Worm (Caenorhabditis elegans): Measurements from ENCODE around the gene vhl-1.

The vhl-1 gene

ce11 chrX:11299642-11300307, 7.4 kb upstream of the vhl-1 start, which contains the start of the genes snrp-40.1 and F08G12.3:
snrp-40.1 (minus strand) TSS chrX:11299784.
F08G12.3 (plus strand) TSS chrX:11300257.
- TF ChIP-seq aly-2 (tag; optimal IDR thresholded peaks at IDR 0.05) = no peak
- no peak for TF ChIP-seq ztf-11 (tag; optimal IDR thresholded peaks at IDR 0.05)
- no peak for TF ChIP-seq nhr-67 (tag; optimal IDR thresholded peaks at IDR 0.05)
- TF ChIP-seq unc-39 (tag; optimal IDR thresholded peaks at IDR 0.05) = no peak
- TF ChIP-seq ama-1 (optimal IDR thresholded peaks at IDR 0.05) = no peak
- TF ChIP-seq fkh-2 (tag; optimal IDR thresholded peaks at IDR 0.05) = no peak
- no peak for TF ChIP-seq nhr-11 (tag; optimal IDR thresholded peaks at IDR 0.05)
- peak; percentile 12 for TF ChIP-seq fkh-10 (GFP tag; optimal IDR thresholded peaks at IDR 0.05)
- TF ChIP-seq sea-2 (GFP tag; optimal IDR thresholded peaks at IDR 0.05) = no peak
- TF ChIP-seq ceh-16 (tag; optimal IDR thresholded peaks at IDR 0.05) = no peak
- peak; percentile 34 for TF ChIP-seq lsy-12 (tag; optimal IDR thresholded peaks at IDR 0.05)
- no peak for TF ChIP-seq ceh-9 (tag; optimal IDR thresholded peaks at IDR 0.05)
- no peak for TF ChIP-seq ceh-82 (tag; optimal IDR thresholded peaks at IDR 0.05)
- peak; percentile 89 for TF ChIP-seq nhr-25 (tag; optimal IDR thresholded peaks at IDR 0.05)
- TF ChIP-seq elt-1 (tag; optimal IDR thresholded peaks at IDR 0.05) = peak; percentile 36
- TF ChIP-seq nhr-77 (tag; optimal IDR thresholded peaks at IDR 0.05) = no peak
- peak; percentile 71 for TF ChIP-seq pqm-1 (tag; optimal IDR thresholded peaks at IDR 0.05)
- TF ChIP-seq skn-1 (tag; optimal IDR thresholded peaks at IDR 0.05) = peak; percentile 45
- peak; percentile 40 for TF ChIP-seq nhr-43 (tag; optimal IDR thresholded peaks at IDR 0.05; ENCODE audit: poor library complexity, severe bottlenecking)
- peak; percentile 81 for TF ChIP-seq elt-2 (tag; optimal IDR thresholded peaks at IDR 0.05)
- no peak for TF ChIP-seq ztf-4 (tag; optimal IDR thresholded peaks at IDR 0.05)
- no peak for TF ChIP-seq ZK546.5 (tag; optimal IDR thresholded peaks at IDR 0.05)
- peak; percentile 77 for TF ChIP-seq lin-15B (tag; optimal IDR thresholded peaks at IDR 0.05)
- peak; percentile 91 for TF ChIP-seq hmg-11 (tag; optimal IDR thresholded peaks at IDR 0.05)
- no peak for TF ChIP-seq unc-62 (GFP tag; optimal IDR thresholded peaks at IDR 0.05)
- TF ChIP-seq nhr-12 (tag; optimal IDR thresholded peaks at IDR 0.05) = no peak
- peak; percentile 89 for TF ChIP-seq snpc-4 (tag; optimal IDR thresholded peaks at IDR 0.05)
- no peak for TF ChIP-seq daf-12 (tag; optimal IDR thresholded peaks at IDR 0.05)
- TF ChIP-seq eor-1 (tag; optimal IDR thresholded peaks at IDR 0.05) = no peak
- no peak for TF ChIP-seq nhr-76 (tag; optimal IDR thresholded peaks at IDR 0.05)
- no peak for TF ChIP-seq zag-1 (tag; optimal IDR thresholded peaks at IDR 0.05)
- peak; percentile 72 for TF ChIP-seq jun-1 (tag; optimal IDR thresholded peaks at IDR 0.05)
- TF ChIP-seq R02D3.7 (tag; optimal IDR thresholded peaks at IDR 0.05) = no peak
- TF ChIP-seq pha-4 (tag; optimal IDR thresholded peaks at IDR 0.05) = peak; percentile 93
- TF ChIP-seq mdl-1 (tag; optimal IDR thresholded peaks at IDR 0.05) = peak; percentile 36
- peak; percentile 87 for TF ChIP-seq nfya-1 (tag; optimal IDR thresholded peaks at IDR 0.05; ENCODE audit: insufficient read depth)
- TF ChIP-seq egl-27 (tag; optimal IDR thresholded peaks at IDR 0.05) = no peak
- TF ChIP-seq ceh-28 (tag; optimal IDR thresholded peaks at IDR 0.05) = peak; percentile 28
- TF ChIP-seq lin-39 (tag; optimal IDR thresholded peaks at IDR 0.05) = peak; percentile 89
- TF ChIP-seq elt-3 (tag; optimal IDR thresholded peaks at IDR 0.05) = peak in 1 of 3 experiments; percentile 7
- TF ChIP-seq nhr-237 (tag; optimal IDR thresholded peaks at IDR 0.05) = no peak
- peak; percentile 68 for TF ChIP-seq nhr-23 (tag; optimal IDR thresholded peaks at IDR 0.05)
- TF ChIP-seq egl-5 (tag; optimal IDR thresholded peaks at IDR 0.05) = peak; percentile 72
- TF ChIP-seq fos-1 (tag; optimal IDR thresholded peaks at IDR 0.05) = no peak
- TF ChIP-seq tbx-2 (tag; optimal IDR thresholded peaks at IDR 0.05) = peak; percentile 57

ce11 chrX:11305773-11306172, 1.4 kb upstream of the vhl-1 start, which contains the start of gene F08G12.1:
F08G12.1 (minus strand) TSS chrX:11305873.
- TF ChIP-seq pqm-1 (tag; optimal IDR thresholded peaks at IDR 0.05) = no peak
- TF ChIP-seq nhr-43 (tag; optimal IDR thresholded peaks at IDR 0.05; ENCODE audit: poor library complexity, severe bottlenecking) = no peak
- TF ChIP-seq zag-1 (tag; optimal IDR thresholded peaks at IDR 0.05) = no peak

Data from whole organism, L3 larva.